Fruit fly (Drosophila melanogaster) whole organism, prepupa: ENCODE measurements around the gene CG14687.
A peak's percentile ranks its signal among the peaks of the same experiment; 100 is the strongest.

ENCODE experiments used
- Blimp-1 ChIP-seq: fragments of 200-800 bp; sonication (Bioruptor generic); optimal IDR thresholded peaks from 3 replicates; lab custom pipeline; 2017; ENCODE audit warnings: missing biosample characterization, missing genetic modification characterization, mild to moderate bottlenecking, moderate library complexity, missing genetic modification reagents
- CG10631 ChIP-seq: fragments of 200-800 bp; sonication (Bioruptor generic); optimal IDR thresholded peaks from 2 replicates; lab custom pipeline; 2016; ENCODE audit warnings: missing biosample characterization, missing genetic modification characterization
- CG11294 ChIP-seq: fragments of 200-800 bp; sonication (Bioruptor generic); IDR thresholded peaks from 2 replicates; pipeline ENCODE4 v1.3.6; 2022; ENCODE audit warnings: missing biosample characterization, missing genetic modification characterization
- CG11902 ChIP-seq: fragments of 200-800 bp; sonication (Bioruptor generic); optimal IDR thresholded peaks from 3 replicates; lab custom pipeline; 2016; ENCODE audit warnings: missing biosample characterization, missing genetic modification characterization
- CG15336 ChIP-seq: fragments of 200-800 bp; sonication (Bioruptor generic); IDR thresholded peaks from 2 replicates; pipeline ENCODE4 v1.3.6; 2022; ENCODE audit warnings: missing biosample characterization, missing genetic modification characterization
- CG1621 ChIP-seq: fragments of 200-800 bp; sonication (Bioruptor generic); optimal IDR thresholded peaks from 3 replicates; lab custom pipeline; 2018; ENCODE audit warnings: missing biosample characterization, mild to moderate bottlenecking, missing genetic modification characterization
- CG16779 ChIP-seq: fragments of 200-800 bp; sonication (Bioruptor generic); optimal IDR thresholded peaks from 3 replicates; lab custom pipeline; 2017; ENCODE audit warnings: missing biosample characterization, mild to moderate bottlenecking, missing genetic modification characterization
- CG3032 ChIP-seq: fragments of 200-800 bp; optimal IDR thresholded peaks from 2 replicates; lab custom pipeline; 2019; ENCODE audit warnings: missing biosample characterization, mild to moderate bottlenecking, missing genetic modification characterization, moderate library complexity
- CG31627 ChIP-seq: fragments of 200-800 bp; sonication (Bioruptor generic); optimal IDR thresholded peaks from 3 replicates; lab custom pipeline; 2016; ENCODE audit warnings: missing biosample characterization, missing genetic modification characterization
- CG32006 ChIP-seq: fragments of 200-800 bp; sonication (Bioruptor generic); optimal IDR thresholded peaks from 3 replicates; lab custom pipeline; 2017; ENCODE audit warnings: missing biosample characterization, mild to moderate bottlenecking, missing genetic modification characterization
- CG34406 ChIP-seq: fragments of 200-800 bp; sonication (Bioruptor generic); optimal IDR thresholded peaks from 3 replicates; lab custom pipeline; 2016; ENCODE audit warnings: missing biosample characterization, missing genetic modification characterization
- CG3919 ChIP-seq: fragments of 200-800 bp; sonication (Bioruptor generic); optimal IDR thresholded peaks from 3 replicates; lab custom pipeline; 2016; ENCODE audit warnings: missing biosample characterization, missing genetic modification characterization
- CG4318 ChIP-seq: fragments of 200-800 bp; sonication (Bioruptor generic); optimal IDR thresholded peaks from 3 replicates; lab custom pipeline; 2017; ENCODE audit warnings: missing biosample characterization, mild to moderate bottlenecking, missing genetic modification characterization
- CG6276 ChIP-seq: fragments of 200-800 bp; sonication (Bioruptor generic); optimal IDR thresholded peaks from 2 replicates; lab custom pipeline; 2017; ENCODE audit warnings: missing biosample characterization, mild to moderate bottlenecking, missing genetic modification characterization
- CG6792 ChIP-seq: fragments of 200-800 bp; sonication (Bioruptor generic); optimal IDR thresholded peaks from 3 replicates; lab custom pipeline; 2016; ENCODE audit warnings: missing biosample characterization, missing genetic modification characterization
- CG6808 ChIP-seq: fragments of 200-800 bp; sonication (Bioruptor generic); optimal IDR thresholded peaks from 3 replicates; lab custom pipeline; 2017; ENCODE audit warnings: missing biosample characterization, missing genetic modification characterization, mild to moderate bottlenecking, moderate library complexity, missing genetic modification reagents
- CG6854 ChIP-seq: fragments of 200-800 bp; sonication (Bioruptor generic); optimal IDR thresholded peaks from 2 replicates; lab custom pipeline; 2017; ENCODE audit warnings: missing biosample characterization, mild to moderate bottlenecking, missing genetic modification characterization
- CG7368 ChIP-seq: fragments of 200-800 bp; sonication (Bioruptor generic); optimal IDR thresholded peaks from 3 replicates; lab custom pipeline; 2016; ENCODE audit warnings: missing biosample characterization, missing genetic modification characterization
- CG8119 ChIP-seq: fragments of 200-800 bp; sonication (Bioruptor generic); IDR thresholded peaks from 3 replicates; pipeline ENCODE4 v1.3.6; 2022; ENCODE audit warnings: missing biosample characterization, missing genetic modification characterization
- CG8632 ChIP-seq: fragments of 200-800 bp; sonication (Bioruptor generic); optimal IDR thresholded peaks from 3 replicates; lab custom pipeline; 2016; ENCODE audit warnings: missing biosample characterization, missing genetic modification characterization
- CG9139 ChIP-seq: fragments of 200-800 bp; sonication (Bioruptor generic); optimal IDR thresholded peaks from 3 replicates; lab custom pipeline; 2017; ENCODE audit warnings: missing biosample characterization, mild to moderate bottlenecking, missing genetic modification characterization
- Eip78C ChIP-seq: fragments of 200-800 bp; sonication (Bioruptor generic); peaks from one replicate; lab custom pipeline; 2016; ENCODE audit warnings: missing biosample characterization, missing genetic modification characterization
- Eip93F ChIP-seq: fragments of 200-800 bp; sonication (Bioruptor generic); optimal IDR thresholded peaks from 2 replicates; lab custom pipeline; 2016; ENCODE audit warnings: missing biosample characterization, mild to moderate bottlenecking, missing genetic modification characterization
- Ets21C ChIP-seq: fragments of 200-800 bp; sonication (Bioruptor generic); optimal IDR thresholded peaks from 3 replicates; lab custom pipeline; 2016; ENCODE audit warnings: missing biosample characterization, missing genetic modification characterization
- Ets96B ChIP-seq: fragments of 200-800 bp; optimal IDR thresholded peaks from 2 replicates; lab custom pipeline; 2019; ENCODE audit warnings: missing biosample characterization, mild to moderate bottlenecking, missing genetic modification characterization, moderate library complexity
- Gug ChIP-seq: fragments of 200-800 bp; sonication (Bioruptor generic); IDR thresholded peaks from 2 replicates; pipeline ENCODE4 v1.3.6; 2022; ENCODE audit warnings: missing biosample characterization, missing genetic modification characterization
- Hr39 ChIP-seq: fragments of 200-800 bp; sonication (Bioruptor generic); optimal IDR thresholded peaks from 2 replicates; lab custom pipeline; 2016; ENCODE audit warnings: missing biosample characterization, missing genetic modification characterization
- Hr4 ChIP-seq: fragments of 200-800 bp; sonication (Bioruptor generic); optimal IDR thresholded peaks from 3 replicates; lab custom pipeline; 2016; ENCODE audit warnings: missing biosample characterization, missing genetic modification characterization
- Lpt ChIP-seq: fragments of 200-800 bp; sonication (Bioruptor generic); optimal IDR thresholded peaks from 3 replicates; lab custom pipeline; 2016; ENCODE audit warnings: missing biosample characterization, missing genetic modification characterization
- Met ChIP-seq: fragments of 200-800 bp; sonication (Bioruptor generic); optimal IDR thresholded peaks from 3 replicates; lab custom pipeline; 2016; ENCODE audit warnings: missing biosample characterization, missing genetic modification characterization
- OdsH ChIP-seq: fragments of 200-800 bp; sonication (Bioruptor generic); optimal IDR thresholded peaks from 3 replicates; lab custom pipeline; 2016; ENCODE audit warnings: missing biosample characterization, missing genetic modification characterization
- Smox ChIP-seq: fragments of 200-800 bp; sonication (Bioruptor generic); optimal IDR thresholded peaks from 3 replicates; lab custom pipeline; 2016; ENCODE audit warnings: missing biosample characterization, missing genetic modification characterization
- Sox102F ChIP-seq: fragments of 200-800 bp; sonication (Bioruptor generic); optimal IDR thresholded peaks from 2 replicates; lab custom pipeline; 2016; ENCODE audit warnings: missing biosample characterization, mild to moderate bottlenecking, missing genetic modification characterization
- Sox15 ChIP-seq: fragments of 200-800 bp; sonication (Bioruptor generic); optimal IDR thresholded peaks from 3 replicates; lab custom pipeline; 2016; ENCODE audit warnings: missing biosample characterization, missing genetic modification characterization
- achi ChIP-seq: fragments of 200-800 bp; sonication (Bioruptor generic); optimal IDR thresholded peaks from 3 replicates; lab custom pipeline; 2016; ENCODE audit warnings: missing biosample characterization, missing genetic modification characterization
- acj6 ChIP-seq: fragments of 200-800 bp; sonication (Bioruptor generic); optimal IDR thresholded peaks from 3 replicates; lab custom pipeline; 2016; ENCODE audit warnings: missing biosample characterization, missing genetic modification characterization
- cyc ChIP-seq: fragments of 200-800 bp; sonication (Bioruptor generic); optimal IDR thresholded peaks from 3 replicates; lab custom pipeline; 2016; ENCODE audit warnings: missing biosample characterization, missing genetic modification characterization
- dac ChIP-seq: fragments of 200-800 bp; sonication (Bioruptor generic); optimal IDR thresholded peaks from 2 replicates; lab custom pipeline; 2017; ENCODE audit warnings: missing biosample characterization, mild to moderate bottlenecking, missing genetic modification characterization
- dsx ChIP-seq: fragments of 200-800 bp; optimal IDR thresholded peaks from 3 replicates; lab custom pipeline; 2019; ENCODE audit warnings: missing biosample characterization, mild to moderate bottlenecking, missing genetic modification characterization, moderate library complexity; ENCODE audit not compliant: poor library complexity, severe bottlenecking
- eg ChIP-seq: fragments of 200-800 bp; sonication (Bioruptor generic); IDR thresholded peaks from 3 replicates; pipeline ENCODE4 v1.3.6; 2022; ENCODE audit warnings: missing biosample characterization, missing genetic modification characterization
- esn ChIP-seq: fragments of 200-800 bp; sonication (Bioruptor generic); optimal IDR thresholded peaks from 2 replicates; lab custom pipeline; 2016; ENCODE audit warnings: missing biosample characterization, mild to moderate bottlenecking, missing genetic modification characterization, moderate library complexity
- fd85E ChIP-seq: fragments of 200-800 bp; sonication (Bioruptor generic); optimal IDR thresholded peaks from 3 replicates; lab custom pipeline; 2016; ENCODE audit warnings: missing biosample characterization, missing genetic modification characterization
- fkh ChIP-seq: fragments of 200-800 bp; sonication (Bioruptor generic); optimal IDR thresholded peaks from 3 replicates; lab custom pipeline; 2017; ENCODE audit warnings: missing biosample characterization, mild to moderate bottlenecking, missing genetic modification characterization, moderate library complexity
- lz ChIP-seq: fragments of 200-800 bp; sonication (Bioruptor generic); optimal IDR thresholded peaks from 3 replicates; lab custom pipeline; 2016; ENCODE audit warnings: missing biosample characterization, missing genetic modification characterization
- net ChIP-seq: fragments of 200-800 bp; sonication (Bioruptor generic); optimal IDR thresholded peaks from 3 replicates; lab custom pipeline; 2016; ENCODE audit warnings: missing biosample characterization, missing genetic modification characterization
- salr ChIP-seq, 2 experiments: fragments of 200-800 bp; sonication (Bioruptor generic); optimal IDR thresholded peaks; 3 replicates each; lab custom pipeline; 2016 to 2018; ENCODE audit warnings: missing biosample characterization in 2 of 2, missing genetic modification characterization in 2 of 2, mild to moderate bottlenecking in 1 of 2
- spab ChIP-seq: fragments of 200-800 bp; sonication (Bioruptor generic); optimal IDR thresholded peaks from 2 replicates; lab custom pipeline; 2017; ENCODE audit warnings: missing biosample characterization, mild to moderate bottlenecking, missing genetic modification characterization, missing genetic modification reagents
- svp ChIP-seq: fragments of 200-800 bp; sonication (Bioruptor generic); peaks from one replicate; lab custom pipeline; 2016; ENCODE audit warnings: missing biosample characterization, missing genetic modification characterization
- topi ChIP-seq: fragments of 200-800 bp; sonication (Bioruptor generic); optimal IDR thresholded peaks from 3 replicates; lab custom pipeline; 2016; ENCODE audit warnings: missing biosample characterization, missing genetic modification characterization
- vri ChIP-seq: fragments of 200-800 bp; sonication (Bioruptor generic); optimal IDR thresholded peaks from 3 replicates; lab custom pipeline; 2016; ENCODE audit warnings: missing biosample characterization, mild to moderate bottlenecking, missing genetic modification characterization

The CG14687 gene

DNA sequence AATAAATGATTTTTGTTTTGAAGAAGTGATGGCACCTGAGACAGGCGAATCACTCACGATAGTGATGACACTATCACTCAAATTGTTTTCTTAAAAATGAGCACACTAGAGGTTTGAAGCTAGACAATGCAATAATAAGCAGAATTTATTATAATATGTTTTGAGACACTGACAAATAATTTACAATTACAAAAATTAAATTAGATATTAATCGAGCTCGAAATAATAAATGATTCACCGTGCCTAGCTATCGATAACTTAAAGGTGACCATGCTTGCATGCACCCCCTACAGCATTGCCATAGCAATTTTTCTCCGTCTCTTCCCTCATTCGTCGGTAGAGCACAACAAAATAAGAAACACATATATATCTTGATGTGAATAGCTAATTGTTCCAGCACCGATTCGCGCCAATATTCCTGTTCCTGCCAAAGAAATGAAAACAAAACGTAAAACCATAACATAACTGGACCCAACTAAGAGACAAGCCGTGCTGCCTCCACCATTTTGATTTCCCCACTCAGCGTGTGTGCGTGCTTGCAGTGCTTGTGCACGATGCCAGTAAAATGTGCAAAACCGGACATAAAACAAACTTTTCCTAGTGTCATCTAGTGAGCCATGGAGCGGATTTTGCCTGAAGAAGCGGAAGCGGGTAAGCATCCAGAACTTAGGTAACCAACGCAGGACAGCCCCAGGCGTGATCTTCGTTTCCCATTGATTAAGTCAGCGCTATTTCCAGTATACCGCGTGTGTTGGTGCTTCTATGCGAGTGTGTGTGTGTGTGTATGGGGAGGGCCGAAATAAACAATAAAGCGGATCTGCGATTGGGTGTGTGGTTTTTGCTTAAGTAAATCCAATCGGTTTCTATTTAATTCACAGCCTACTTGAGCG is 31.5 kb upstream of the CG14687 start, which contains the start of the genes MED7 and Cap-H2:
MED7 (minus strand) TSS at position 67 of the 890 bp plus-strand sequence.
Cap-H2 (plus strand) TSS at position 345 of the 890 bp plus-strand sequence.
- TF ChIP-seq CG11294 (GFP tag; lab: Robert Waterston, UW) (peak; percentile 61), esn (GFP tag; lab: Kevin White, UChicago) (peak; percentile 80), net (GFP tag; lab: Kevin White, UChicago) (no peak), fd85E (GFP tag; lab: Kevin White, UChicago) (no peak), dsx (no peak), topi (peak; percentile 83), vri (GFP tag; lab: Kevin White, UChicago) (peak; percentile 55), Smox (GFP tag; lab: Kevin White, UChicago) (peak; percentile 80), OdsH (GFP tag; lab: Kevin White, UChicago) (peak; percentile 76), spab (no peak), CG8119 (GFP tag; lab: Robert Waterston, UW) (peak; percentile 44; the same call in 1 of the 3 replicates), Ets96B (tag; lab: Kevin White, UChicago) (peak; percentile 60), Blimp-1 (GFP tag; lab: Kevin White, UChicago) (no peak), CG31627 (GFP tag; lab: Kevin White, UChicago) (peak; percentile 82), CG6854 (GFP tag; lab: Kevin White, UChicago) (no peak), fkh (GFP tag; lab: Kevin White, UChicago) (no peak), acj6 (GFP tag; lab: Kevin White, UChicago) (peak; percentile 79), svp (GFP tag; lab: Kevin White, UChicago) (no peak), CG3032 (tag; lab: Kevin White, UChicago) (no peak), Sox102F (GFP tag; lab: Kevin White, UChicago) (peak; percentile 66), CG8632 (GFP tag; lab: Kevin White, UChicago) (no peak), CG6276 (GFP tag; lab: Kevin White, UChicago) (no peak), Hr39 (GFP tag; lab: Kevin White, UChicago) (peak; percentile 80), CG6792 (GFP tag; lab: Kevin White, UChicago) (no peak), CG15336 (GFP tag; lab: Robert Waterston, UW) (no peak), Hr4 (GFP tag; lab: Kevin White, UChicago) (peak; percentile 78), Gug (GFP tag; lab: Robert Waterston, UW) (peak; percentile 65), CG4318 (GFP tag; lab: Kevin White, UChicago) (no peak), CG7368 (GFP tag; lab: Kevin White, UChicago) (peak; percentile 54), CG1621 (no peak), cyc (GFP tag; lab: Kevin White, UChicago) (peak; percentile 77), dac (GFP tag; lab: Kevin White, UChicago) (no peak), salr (GFP tag; optimal IDR thresholded peaks at IDR 0.05; lab: Kevin White, UChicago) (no peak), lz (GFP tag; lab: Kevin White, UChicago) (peak; percentile 81), CG10631 (GFP tag; lab: Kevin White, UChicago) (peak; percentile 72), CG16779 (no peak), Eip93F (GFP tag; lab: Kevin White, UChicago) (no peak), CG34406 (GFP tag; lab: Kevin White, UChicago) (peak; percentile 50), CG11902 (GFP tag; lab: Kevin White, UChicago) (peak; percentile 63), Eip78C (GFP tag; lab: Kevin White, UChicago) (peak; percentile 94), Lpt (GFP tag; lab: Kevin White, UChicago) (peak; percentile 59), CG3919 (GFP tag; lab: Kevin White, UChicago) (no peak), CG6808 (GFP tag; lab: Kevin White, UChicago) (no peak), achi (peak; percentile 58), Ets21C (GFP tag; lab: Kevin White, UChicago) (peak; percentile 70), CG9139 (GFP tag; lab: Kevin White, UChicago) (no peak), Sox15 (GFP tag; lab: Kevin White, UChicago) (peak; percentile 62), Met (GFP tag; lab: Kevin White, UChicago) (no peak), eg (GFP tag; lab: Robert Waterston, UW) (peak; percentile 61; the same call in 1 of the 3 replicates), CG32006 (GFP tag; lab: Kevin White, UChicago) (no peak)
